Worm (Caenorhabditis elegans) whole organism, midembryonic: ENCODE measurements around the gene ZK470.4.

Source experiments
- flt-1 ChIP-seq: fragments of 200-800 bp; sonication (Bioruptor generic); IDR thresholded peaks from 2 replicates; pipeline ENCODE4 v1.3.6; 2022; ENCODE audit warnings: missing genetic modification characterization, missing compliant biosample characterization
- klf-2 ChIP-seq: fragments of 200-800 bp; sonication (Bioruptor generic); conservative IDR thresholded peaks from 2 replicates; pipeline ENCODE4 v1.3.6; 2022; ENCODE audit warnings: missing genetic modification reagents, missing genetic modification characterization, missing compliant biosample characterization
- tab-1 ChIP-seq: fragments of 200-800 bp; sonication (Bioruptor generic); IDR thresholded peaks from 2 replicates; pipeline ENCODE4 v1.3.6; 2022; ENCODE audit warnings: missing genetic modification characterization, missing compliant biosample characterization

DNA sequence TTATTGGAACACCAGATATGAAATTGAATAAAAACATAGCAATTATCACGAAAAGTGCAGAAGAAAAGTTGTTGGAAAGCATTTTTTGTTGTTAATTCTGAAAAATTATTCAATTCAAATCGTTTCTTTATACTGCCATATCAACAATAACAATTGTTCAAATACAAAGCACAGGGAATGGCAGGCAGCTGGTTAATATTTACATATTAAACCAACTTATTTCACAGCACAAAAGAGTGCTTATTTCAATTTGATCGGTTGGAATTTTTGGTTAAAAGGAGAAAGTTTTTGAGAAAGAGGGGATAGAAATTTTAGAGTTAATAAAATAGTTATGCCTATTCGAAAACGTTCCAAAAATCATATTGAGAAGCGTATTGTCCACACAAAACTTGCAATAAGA lies 18.6 kb downstream of the ZK470.4 start, which contains the start of gene F09F9.3:
- no peak for TF ChIP-seq klf-2
- TF ChIP-seq tab-1 (GFP tag; lab: Robert Waterston, UW), result no peak
- no peak for TF ChIP-seq flt-1
